Worm (Caenorhabditis elegans) whole organism, L4/young adult: ENCODE data around the gene gpa-3.

Experiments used
- W03F9.2 ChIP-seq: fragments of 150-350 bp; optimal IDR thresholded peaks from 2 replicates; lab custom pipeline; 2014; ENCODE audit warnings: missing biosample characterization, missing genetic modification characterization
- dao-5 ChIP-seq: sonication (generic microtip); optimal IDR thresholded peaks from 2 replicates; lab custom pipeline; 2016; ENCODE audit warnings: missing genotype, missing genetic modification characterization, moderate library complexity, missing compliant biosample characterization
- him-1 ChIP-seq: sonication (generic microtip); optimal IDR thresholded peaks from 2 replicates; lab custom pipeline; 2016; ENCODE audit warnings: missing genotype, missing genetic modification reagents, missing genetic modification characterization, missing compliant biosample characterization

Gene gpa-3

ce11 chrV:9376417-9376816 is 16.8 kb upstream of the gpa-3 start, which contains the start of gene E02C12.19:
TSS of gene E02C12.19 (minus strand) at chrV:9376517.
- no peak for TF ChIP-seq W03F9.2 (tag; lab: Kevin White, UChicago)
- no peak for TF ChIP-seq him-1 (tag; lab: Kevin White, UChicago)
- no peak for TF ChIP-seq dao-5 (tag; lab: Kevin White, UChicago)

- TF ChIP-seq him-1 (tag; lab: Kevin White, UChicago) (no peak), dao-5 (tag; lab: Kevin White, UChicago) (no peak), W03F9.2 (tag; lab: Kevin White, UChicago) (no peak)
These were observed 15.8 kb upstream of the gpa-3 start, which contains the start of gene E02C12.9 for ce11 chrV:9375378-9375777. TSS of gene E02C12.9 (minus strand) at chrV:9375478.

ce11 chrV:9373473-9373872 is 13.9 kb upstream of the gpa-3 start, which contains the start of gene E02C12.8:
TSS of gene E02C12.8 (minus strand) at chrV:9373613.
- TF ChIP-seq him-1 (tag; lab: Kevin White, UChicago) (no peak), W03F9.2 (tag; lab: Kevin White, UChicago) (no peak), dao-5 (tag; lab: Kevin White, UChicago) (no peak)

- TF ChIP-seq him-1 (tag; lab: Kevin White, UChicago) = no peak
These were observed 11.4 kb upstream of the gpa-3 start, which contains the start of gene E02C12.6 for ce11 chrV:9370986-9371385. TSS of gene E02C12.6 (minus strand) at chrV:9371086.

ce11 chrV:9356345-9356744 is 3.2 kb downstream of the gpa-3 start, which contains the start of gene ttr-49:
TSS of gene ttr-49 (minus strand) at chrV:9356515.
- TF ChIP-seq dao-5 (tag; lab: Kevin White, UChicago) = no peak
- TF ChIP-seq him-1 (tag; lab: Kevin White, UChicago) = no peak
- no peak for TF ChIP-seq W03F9.2 (tag; lab: Kevin White, UChicago)

- TF ChIP-seq him-1 (tag; lab: Kevin White, UChicago) (no peak), W03F9.2 (tag; lab: Kevin White, UChicago) (no peak), dao-5 (tag; lab: Kevin White, UChicago) (no peak)
These were observed 4.2 kb downstream of the gpa-3 start, which contains the start of gene ttr-40 for ce11 chrV:9355371-9355770. TSS of gene ttr-40 (minus strand) at chrV:9355471.

- TF ChIP-seq him-1 (tag; lab: Kevin White, UChicago) = no peak
- TF ChIP-seq dao-5 (tag; lab: Kevin White, UChicago) = no peak
- TF ChIP-seq W03F9.2 (tag; lab: Kevin White, UChicago) = no peak
These were observed 6.6 kb downstream of the gpa-3 start, which contains the start of gene srx-46 for ce11 chrV:9352947-9353346. TSS of gene srx-46 (plus strand) at chrV:9353247.

- TF ChIP-seq him-1 (tag; lab: Kevin White, UChicago) = no peak
- no peak for TF ChIP-seq W03F9.2 (tag; lab: Kevin White, UChicago)
- TF ChIP-seq dao-5 (tag; lab: Kevin White, UChicago) = no peak
These were observed 9.9 kb downstream of the gpa-3 start, which contains the start of gene srx-47 for ce11 chrV:9349687-9350086. TSS of gene srx-47 (plus strand) at chrV:9349987.

ce11 chrV:9346804-9347203 is 12.8 kb downstream of the gpa-3 start, which contains the start of the genes K07B1.7 and try-5:
TSS of gene K07B1.7 (minus strand) at chrV:9346962.
TSS of gene try-5 (plus strand) at chrV:9347044.
- no peak for TF ChIP-seq him-1 (tag; lab: Kevin White, UChicago)
- no peak for TF ChIP-seq W03F9.2 (tag; lab: Kevin White, UChicago)
- no peak for TF ChIP-seq dao-5 (tag; lab: Kevin White, UChicago)

ce11 chrV:9343629-9344624 is 15.6 kb downstream of the gpa-3 start, which contains the start of gene tos-1:
TSS of gene tos-1 (minus strand) at chrV:9344203.
- TF ChIP-seq him-1 (tag; lab: Kevin White, UChicago) = peak; percentile 96
- TF ChIP-seq W03F9.2 (tag; lab: Kevin White, UChicago) = peak; percentile 89
- TF ChIP-seq dao-5 (tag; lab: Kevin White, UChicago) = no peak

- no peak for TF ChIP-seq dao-5 (tag; lab: Kevin White, UChicago)
- no peak for TF ChIP-seq W03F9.2 (tag; lab: Kevin White, UChicago)
- TF ChIP-seq him-1 (tag; lab: Kevin White, UChicago) = no peak
These were observed 16.5 kb downstream of the gpa-3 start for ce11 chrV:9342965-9343628.

ce11 chrV:9340318-9340717 is 19.3 kb downstream of the gpa-3 start:
- TF ChIP-seq him-1 (tag; lab: Kevin White, UChicago) = no peak
- TF ChIP-seq dao-5 (tag; lab: Kevin White, UChicago) = no peak
- TF ChIP-seq W03F9.2 (tag; lab: Kevin White, UChicago) = no peak
